Fruit fly (Drosophila melanogaster) whole organism, wandering third instar larva: ENCODE measurements around the gene crb.
A peak's percentile ranks its signal among the peaks of the same experiment; 100 is the strongest.

Experiments
- Abd-B ChIP-seq: fragments of >200 bp; optimal IDR thresholded peaks from 2 replicates; lab custom pipeline; 2017; ENCODE audit warnings: missing biosample characterization, missing genetic modification characterization
- CG9705 ChIP-seq: fragments of 200-800 bp; sonication (Bioruptor generic); optimal IDR thresholded peaks from 2 replicates; lab custom pipeline; 2018; ENCODE audit warnings: missing biosample characterization, mild to moderate bottlenecking, missing genetic modification characterization
- Dfd ChIP-seq: fragments of >200 bp; optimal IDR thresholded peaks from 2 replicates; lab custom pipeline; 2017; ENCODE audit warnings: missing biosample characterization, missing genetic modification characterization
- HLH106 ChIP-seq: fragments of 200-800 bp; optimal IDR thresholded peaks from 3 replicates; lab custom pipeline; 2019; ENCODE audit warnings: missing biosample characterization, mild to moderate bottlenecking, missing genetic modification characterization, moderate library complexity
- Myc ChIP-seq: fragments of >200 bp; optimal IDR thresholded peaks from 2 replicates; lab custom pipeline; 2017
- N ChIP-seq: fragments of >200 bp; optimal IDR thresholded peaks from 2 replicates; lab custom pipeline; 2018; ENCODE audit warnings: missing biosample characterization, missing external identifiers, missing genetic modification characterization
- Sp1 ChIP-seq: fragments of 200-800 bp; sonication (Bioruptor generic); optimal IDR thresholded peaks from 3 replicates; lab custom pipeline; 2019; ENCODE audit warnings: missing biosample characterization, mild to moderate bottlenecking, missing genetic modification characterization, moderate library complexity
- dl ChIP-seq, 2 experiments: fragments of 175-275, 200-275 bp in 1 of 2; fragments of 200-275 bp in 1 of 2; sonication (Bioruptor generic); optimal IDR thresholded peaks; lab custom pipeline; 2018; ENCODE audit warnings: mild to moderate bottlenecking in 2 of 2, missing biosample characterization in 2 of 2, missing genetic modification characterization in 2 of 2, moderate library complexity in 2 of 2; ENCODE audit not compliant: partially characterized antibody in 2 of 2, insufficient read depth in 1 of 2
- dmrt93B ChIP-seq: fragments of 200-800 bp; sonication (Bioruptor generic); optimal IDR thresholded peaks from 2 replicates; lab custom pipeline; 2018; ENCODE audit warnings: missing biosample characterization, mild to moderate bottlenecking, missing genetic modification characterization
- fru ChIP-seq: fragments of 200-800 bp; sonication (Bioruptor generic); optimal IDR thresholded peaks from 3 replicates; lab custom pipeline; 2016; ENCODE audit warnings: missing biosample characterization, mild to moderate bottlenecking, missing genetic modification characterization
- psq ChIP-seq: fragments of 200-800 bp; sonication (Bioruptor generic); optimal IDR thresholded peaks from 3 replicates; lab custom pipeline; 2017; ENCODE audit warnings: missing biosample characterization, mild to moderate bottlenecking, missing genetic modification characterization, moderate library complexity

DNA sequence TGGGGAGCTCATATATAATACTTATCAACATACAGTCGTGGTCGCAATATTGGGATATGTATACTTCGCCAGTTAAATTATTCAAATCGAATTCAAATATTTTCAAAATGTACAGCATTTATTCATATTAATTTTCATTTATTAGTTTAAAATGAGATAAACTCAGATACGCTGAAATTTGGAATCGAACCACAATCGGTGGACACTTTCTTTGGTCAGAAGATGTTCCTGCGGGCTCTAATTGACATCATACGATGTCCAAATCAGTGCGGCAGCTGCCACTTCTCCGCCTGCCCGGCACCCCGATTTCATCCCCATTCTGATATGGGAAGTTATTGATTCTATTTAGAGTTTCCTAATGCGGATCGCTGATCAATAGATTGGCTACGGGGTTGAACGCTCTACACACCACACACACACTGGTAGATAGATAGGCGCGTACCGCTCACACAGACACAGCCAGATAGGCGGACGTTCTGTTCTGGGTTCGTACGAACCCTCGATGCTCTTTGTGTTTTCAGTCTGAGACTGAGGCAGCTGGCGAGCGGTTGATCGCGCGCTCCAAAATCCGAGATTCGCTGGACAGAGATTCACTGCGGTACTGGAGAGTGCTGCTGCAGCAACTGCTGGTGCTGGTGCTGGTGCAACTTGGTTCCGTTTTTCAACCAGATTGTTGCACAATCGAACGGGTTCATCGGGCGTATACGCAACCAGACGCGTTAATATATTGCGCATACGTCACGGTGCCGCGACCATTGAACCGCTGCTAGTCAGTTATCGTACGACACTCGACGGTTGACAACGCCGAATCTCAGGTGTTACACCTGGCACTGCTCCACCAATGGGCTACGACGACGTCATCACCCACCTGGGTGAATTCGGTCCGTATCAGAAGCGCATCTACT lies 18.5 kb upstream of the crb start, which contains the start of gene Orct:
- TF ChIP-seq Abd-B = no peak
- peak; percentile 76 for TF ChIP-seq fru (GFP tag; lab: Kevin White, UChicago)
- TF ChIP-seq dl (GFP tag; optimal IDR thresholded peaks at IDR 0.05; lab: Kevin White, UChicago; ENCODE audit: insufficient read depth in 1 of 2, partially characterized antibody in 2 of 2) = no peak
- TF ChIP-seq dmrt93B (GFP tag; lab: Kevin White, UChicago) = peak; percentile 59
- peak; percentile 74 for TF ChIP-seq Sp1
- peak; percentile 75 for TF ChIP-seq HLH106 (tag; lab: Kevin White, UChicago)
- TF ChIP-seq N = no peak
- peak; percentile 53 for TF ChIP-seq CG9705 (GFP tag; lab: Kevin White, UChicago)
- no peak for TF ChIP-seq Myc (lab: Kevin White, UChicago)
- TF ChIP-seq psq (GFP tag; lab: Kevin White, UChicago) = peak; percentile 71
- no peak for TF ChIP-seq Dfd (GFP tag; lab: Kevin White, UChicago)
